Worm (Caenorhabditis elegans): ENCODE results near the gene Y116A8B.4.

ce11 chrIV:17223474-17223873 lies at the start of gene Y116A8B.4:
- TF ChIP-seq mls-2 (tag; optimal IDR thresholded peaks at IDR 0.05) (no peak), ceh-43 (GFP tag; optimal IDR thresholded peaks at IDR 0.05) (no peak), elt-3 (tag; optimal IDR thresholded peaks at IDR 0.05) (no peak), sem-2 (GFP tag; optimal IDR thresholded peaks at IDR 0.05) (no peak), snpc-4 (tag; optimal IDR thresholded peaks at IDR 0.05) (no peak), pha-4 (tag; optimal IDR thresholded peaks at IDR 0.05) (no peak)
